Worm (Caenorhabditis elegans) whole organism, L1 larva: ENCODE data around the gene gck-4.

Experiments used
- F16B12.6 ChIP-seq: fragments of 150-350 bp; optimal IDR thresholded peaks from 2 replicates; lab custom pipeline; 2014; ENCODE audit warnings: missing biosample characterization, missing genetic modification characterization
- alr-1 ChIP-seq: fragments of 200-800 bp; sonication (Bioruptor generic); optimal IDR thresholded peaks from 2 replicates; lab custom pipeline; 2018; ENCODE audit warnings: borderline replicate concordance, mild to moderate bottlenecking, missing genetic modification characterization, missing compliant biosample characterization
- blmp-1 ChIP-seq: fragments of 150-350 bp; optimal IDR thresholded peaks from 2 replicates; lab custom pipeline; 2014; ENCODE audit warnings: missing biosample characterization, missing genetic modification characterization
- ceh-63 ChIP-seq: fragments of 200-800 bp; sonication (Bioruptor generic); optimal IDR thresholded peaks from 2 replicates; lab custom pipeline; 2018; ENCODE audit warnings: mild to moderate bottlenecking, missing genetic modification characterization, missing compliant biosample characterization
- ceh-82 ChIP-seq, 3 experiments: fragments of 150-350 bp in 1 of 3; sonication (generic microtip) in 2 of 3; optimal IDR thresholded peaks; 2 replicates each; lab custom pipeline; 2014 to 2017; ENCODE audit warnings: missing biosample characterization in 3 of 3, missing genetic modification characterization in 3 of 3
- ceh-90 ChIP-seq: sonication (generic microtip); optimal IDR thresholded peaks from 2 replicates; lab custom pipeline; 2016; ENCODE audit warnings: missing genetic modification characterization, missing compliant biosample characterization
- ces-1 ChIP-seq: fragments of 150-350 bp; optimal IDR thresholded peaks from 2 replicates; lab custom pipeline; 2014; ENCODE audit warnings: missing biosample characterization, missing genetic modification reagents, missing genetic modification characterization
- dpl-1 ChIP-seq, 3 experiments: fragments of 150-350 bp in 2 of 3; sonication (generic microtip) in 1 of 3; optimal IDR thresholded peaks; 2 replicates each; lab custom pipeline; 2014 to 2017; ENCODE audit warnings: missing biosample characterization in 3 of 3, missing genetic modification characterization in 3 of 3, missing genetic modification reagents in 3 of 3
- efl-1 ChIP-seq, 4 experiments: fragments of 150-350 bp; optimal IDR thresholded peaks in 3 of 4; peaks in 1 of 4; 1 replicate in 1 of 4; 2 replicates in 3 of 4; lab custom pipeline; 2014; ENCODE audit warnings: missing biosample characterization in 2 of 4, missing genetic modification characterization in 2 of 4, missing genetic modification reagents in 2 of 4
- egl-27 ChIP-seq, 2 experiments: fragments of 150-350 bp in 1 of 2; sonication (generic microtip); optimal IDR thresholded peaks; 3 replicates each; lab custom pipeline; 2017 to 2018; ENCODE audit warnings: missing biosample characterization in 2 of 2, missing genetic modification characterization in 2 of 2, missing genetic modification reagents in 2 of 2
- elt-2 ChIP-seq: sonication (generic microtip); optimal IDR thresholded peaks from 2 replicates; lab custom pipeline; 2016; ENCODE audit warnings: missing genetic modification characterization, mild to moderate bottlenecking, inconsistent platforms, missing compliant biosample characterization, missing genetic modification reagents
- elt-3 ChIP-seq, 6 experiments: fragments of 150-350 bp in 1 of 6; sonication (generic microtip); optimal IDR thresholded peaks; 2 replicates each; lab custom pipeline; 2017 to 2018; ENCODE audit warnings: missing biosample characterization in 6 of 6, missing genetic modification characterization in 6 of 6, inconsistent platforms in 1 of 6
- ets-5 ChIP-seq: fragments of 200-800 bp; sonication (Bioruptor generic); IDR thresholded peaks from 2 replicates; pipeline ENCODE4 v1.3.6; 2022; ENCODE audit warnings: missing genetic modification characterization, missing compliant biosample characterization
- fkh-10 ChIP-seq: sonication (generic microtip); optimal IDR thresholded peaks from 2 replicates; lab custom pipeline; 2017; ENCODE audit warnings: missing biosample characterization, missing genetic modification reagents, missing genetic modification characterization
- fkh-8 ChIP-seq: sonication (generic microtip); optimal IDR thresholded peaks from 2 replicates; lab custom pipeline; 2016; ENCODE audit warnings: mild to moderate bottlenecking, missing genetic modification characterization, missing compliant biosample characterization
- hlh-17 ChIP-seq: fragments of 200-800 bp; sonication (Bioruptor generic); optimal IDR thresholded peaks from 2 replicates; lab custom pipeline; 2018; ENCODE audit warnings: missing genetic modification characterization, mild to moderate bottlenecking, missing compliant biosample characterization, moderate library complexity, borderline replicate concordance
- hpl-2 ChIP-seq: fragments of 150-350 bp; optimal IDR thresholded peaks from 2 replicates; lab custom pipeline; 2014; ENCODE audit warnings: missing biosample characterization, missing genetic modification reagents, missing genetic modification characterization
- isw-1 ChIP-seq: fragments of 200-800 bp; sonication (Bioruptor generic); IDR thresholded peaks from 2 replicates; pipeline ENCODE4 v1.3.6; 2022; ENCODE audit warnings: missing genetic modification characterization, missing compliant biosample characterization
- jun-1 ChIP-seq: fragments of 150-350 bp; optimal IDR thresholded peaks from 2 replicates; lab custom pipeline; 2014; ENCODE audit warnings: missing biosample characterization, missing genetic modification reagents, missing genetic modification characterization
- lin-14 ChIP-seq: fragments of 200-800 bp; sonication (Bioruptor generic); optimal IDR thresholded peaks from 2 replicates; lab custom pipeline; 2018; ENCODE audit warnings: mild to moderate bottlenecking, missing genetic modification characterization, moderate library complexity, missing compliant biosample characterization
- lin-35 ChIP-seq, 2 experiments: fragments of 150-350 bp; optimal IDR thresholded peaks; 2 replicates each; lab custom pipeline; 2014; ENCODE audit warnings: missing biosample characterization in 2 of 2, missing genetic modification characterization in 2 of 2, missing genetic modification reagents in 2 of 2
- lsy-2 ChIP-seq, 2 experiments: fragments of 150-350 bp; optimal IDR thresholded peaks; 2 replicates each; lab custom pipeline; 2014; ENCODE audit warnings: missing biosample characterization in 2 of 2, missing genetic modification characterization in 2 of 2
- nhr-20 ChIP-seq: sonication (generic microtip); optimal IDR thresholded peaks from 2 replicates; lab custom pipeline; 2016; ENCODE audit warnings: mild to moderate bottlenecking, missing genetic modification characterization, missing compliant biosample characterization
- nhr-237 ChIP-seq: fragments of 150-350 bp; optimal IDR thresholded peaks from 2 replicates; lab custom pipeline; 2014; ENCODE audit warnings: missing biosample characterization, missing genetic modification characterization
- nhr-71 ChIP-seq: sonication (generic microtip); optimal IDR thresholded peaks from 2 replicates; lab custom pipeline; 2016; ENCODE audit warnings: mild to moderate bottlenecking, missing genetic modification characterization, moderate library complexity, missing compliant biosample characterization
- nhr-77 ChIP-seq: fragments of 150-350 bp; optimal IDR thresholded peaks from 2 replicates; lab custom pipeline; 2014; ENCODE audit warnings: missing biosample characterization, missing genetic modification characterization
- nhr-85 ChIP-seq: sonication (generic microtip); peaks from one replicate; lab custom pipeline; 2016; ENCODE audit warnings: missing genetic modification characterization, inconsistent platforms, missing compliant biosample characterization
- nhr-90 ChIP-seq: sonication (generic microtip); optimal IDR thresholded peaks from 2 replicates; lab custom pipeline; 2016; ENCODE audit warnings: mild to moderate bottlenecking, missing genetic modification characterization, missing compliant biosample characterization; ENCODE audit not compliant: poor library complexity
- pag-3 ChIP-seq: sonication (generic microtip); optimal IDR thresholded peaks from 2 replicates; lab custom pipeline; 2017; ENCODE audit warnings: missing genetic modification characterization, mild to moderate bottlenecking, missing compliant biosample characterization, antibody characterized with exemption, borderline replicate concordance; ENCODE audit not compliant: insufficient read depth
- pax-3 ChIP-seq: fragments of 200-800 bp; sonication (Bioruptor generic); optimal IDR thresholded peaks from 2 replicates; lab custom pipeline; 2018; ENCODE audit warnings: mild to moderate bottlenecking, missing genetic modification characterization, moderate library complexity, missing compliant biosample characterization
- pqm-1 ChIP-seq: sonication (generic microtip); optimal IDR thresholded peaks from 3 replicates; lab custom pipeline; 2017; ENCODE audit warnings: missing biosample characterization, missing genetic modification characterization
- rnt-1 ChIP-seq: sonication (generic microtip); optimal IDR thresholded peaks from 2 replicates; lab custom pipeline; 2016; ENCODE audit warnings: mild to moderate bottlenecking, missing genetic modification characterization, moderate library complexity, missing compliant biosample characterization
- snu-23 ChIP-seq: sonication (generic microtip); optimal IDR thresholded peaks from 2 replicates; lab custom pipeline; 2016; ENCODE audit warnings: missing genetic modification characterization, missing compliant biosample characterization
- swsn-7 ChIP-seq: sonication (generic microtip); optimal IDR thresholded peaks from 2 replicates; lab custom pipeline; 2016; ENCODE audit warnings: missing genetic modification characterization, missing compliant biosample characterization
- tbx-2 ChIP-seq: sonication (generic microtip); optimal IDR thresholded peaks from 2 replicates; lab custom pipeline; 2016; ENCODE audit warnings: missing genetic modification characterization, missing compliant biosample characterization
- tlp-1 ChIP-seq: fragments of 150-350 bp; optimal IDR thresholded peaks from 2 replicates; lab custom pipeline; 2014; ENCODE audit warnings: missing biosample characterization, missing genetic modification characterization
- unc-86 ChIP-seq: sonication (generic microtip); optimal IDR thresholded peaks from 2 replicates; lab custom pipeline; 2016; ENCODE audit warnings: missing genetic modification characterization, missing compliant biosample characterization
- unc-98 ChIP-seq: fragments of 200-800 bp; sonication (Bioruptor generic); IDR thresholded peaks from 2 replicates; pipeline ENCODE4 v1.3.6; 2022; ENCODE audit warnings: missing genetic modification characterization, missing compliant biosample characterization
- xbp-1 ChIP-seq: sonication (generic microtip); optimal IDR thresholded peaks from 2 replicates; lab custom pipeline; 2016; ENCODE audit warnings: missing genetic modification characterization, missing compliant biosample characterization
- zag-1 ChIP-seq: fragments of 150-350 bp; optimal IDR thresholded peaks from 2 replicates; lab custom pipeline; 2014; ENCODE audit warnings: missing biosample characterization, missing genetic modification characterization
- zip-4 ChIP-seq: fragments of 200-800 bp; sonication (Bioruptor generic); optimal IDR thresholded peaks from 2 replicates; lab custom pipeline; 2018; ENCODE audit warnings: mild to moderate bottlenecking, missing genetic modification characterization, moderate library complexity, missing compliant biosample characterization
- ztf-11 ChIP-seq, 2 experiments: sonication (generic microtip); optimal IDR thresholded peaks; 2 replicates each; lab custom pipeline; 2016 to 2017; ENCODE audit warnings: missing genetic modification characterization in 2 of 2, missing biosample characterization in 1 of 2, missing compliant biosample characterization in 1 of 2

The gck-4 gene

ce11 chrX:13669641-13670040 is 7.4 kb upstream of the gck-4 start (continued):
- peak; percentile 6 for TF ChIP-seq blmp-1 (tag; lab: Kevin White, UChicago)
- TF ChIP-seq tlp-1 (tag; lab: Kevin White, UChicago) = no peak
- peak; percentile 82 for TF ChIP-seq F16B12.6 (tag; lab: Kevin White, UChicago)
- no peak for TF ChIP-seq fkh-8 (tag; lab: Kevin White, UChicago)
- peak; percentile 29 for TF ChIP-seq nhr-90
- peak; percentile 48 to 73 (median 72) for TF ChIP-seq dpl-1 (GFP tag; optimal IDR thresholded peaks at IDR 0.05; lab: Kevin White, UChicago)
- peak; percentile 26 for TF ChIP-seq xbp-1 (tag; lab: Kevin White, UChicago)
- TF ChIP-seq ceh-82 (tag; optimal IDR thresholded peaks at IDR 0.05; lab: Kevin White, UChicago) = peak in 2 of 3 experiments; percentile 3 to 32

ce11 chrX:13670966-13671365 is 6.0 kb upstream of the gck-4 start:
- TF ChIP-seq unc-86 (tag; lab: Kevin White, UChicago) (no peak), blmp-1 (tag; lab: Kevin White, UChicago) (peak; percentile 66), alr-1 (tag; lab: Kevin White, UChicago) (no peak), swsn-7 (tag; lab: Kevin White, UChicago) (no peak), zag-1 (tag; lab: Kevin White, UChicago) (no peak), pag-3 (no peak), lin-35 (GFP tag; optimal IDR thresholded peaks at IDR 0.05; lab: Kevin White, UChicago) (no peak), rnt-1 (tag; lab: Kevin White, UChicago) (peak; percentile 34), lin-14 (GFP tag; lab: Kevin White, UChicago) (peak; percentile 30), ztf-11 (tag; optimal IDR thresholded peaks at IDR 0.05; lab: Kevin White, UChicago) (peak in 1 of 2 experiments; percentile 23), jun-1 (tag; lab: Kevin White, UChicago) (no peak), nhr-20 (tag; lab: Kevin White, UChicago) (no peak)

- TF ChIP-seq nhr-237 (tag; lab: Kevin White, UChicago) = no peak
- peak; percentile 75 for TF ChIP-seq blmp-1 (tag; lab: Kevin White, UChicago)
- TF ChIP-seq F16B12.6 (tag; lab: Kevin White, UChicago) = no peak
- TF ChIP-seq nhr-71 = peak; percentile 13
- TF ChIP-seq ceh-63 (GFP tag; lab: Kevin White, UChicago) = no peak
- no peak for TF ChIP-seq egl-27 (tag; optimal IDR thresholded peaks at IDR 0.05; lab: Kevin White, UChicago)
- TF ChIP-seq elt-3 (tag; optimal IDR thresholded peaks at IDR 0.05; lab: Kevin White, UChicago) = peak in 2 of 6 experiments; percentile 4 to 63
- TF ChIP-seq unc-98 (GFP tag; lab: Robert Waterston, UW) = no peak
- no peak for TF ChIP-seq ets-5 (GFP tag; lab: Robert Waterston, UW)
- peak; percentile 65 for TF ChIP-seq lin-14 (GFP tag; lab: Kevin White, UChicago)
- peak; percentile 26 for TF ChIP-seq nhr-90
- peak; percentile 69 for TF ChIP-seq nhr-85 (tag; lab: Kevin White, UChicago)
- TF ChIP-seq nhr-20 (tag; lab: Kevin White, UChicago) = peak; percentile 15
- TF ChIP-seq fkh-10 (GFP tag; lab: Kevin White, UChicago) = no peak
- TF ChIP-seq efl-1 (optimal IDR thresholded peaks at IDR 0.05; lab: Kevin White, UChicago) = no peak
- TF ChIP-seq efl-1 (GFP tag; optimal IDR thresholded peaks at IDR 0.05 in 1 of 2; lab: Kevin White, UChicago) = peak in 1 of 2 experiments; percentile 26
- TF ChIP-seq elt-2 (tag; lab: Kevin White, UChicago) = peak; percentile 24
- TF ChIP-seq lsy-2 (tag; optimal IDR thresholded peaks at IDR 0.05; lab: Kevin White, UChicago) = peak in 1 of 2 experiments; percentile 27
- peak; percentile 63 for TF ChIP-seq pag-3
- TF ChIP-seq snu-23 (GFP tag; lab: Kevin White, UChicago) = peak; percentile 55
- peak in 1 of 2 experiments; percentile 38 for TF ChIP-seq lin-35 (GFP tag; optimal IDR thresholded peaks at IDR 0.05; lab: Kevin White, UChicago)
Observed at ce11 chrX:13672622-13673021, 4.4 kb upstream of the gck-4 start.

ce11 chrX:13675444-13675843 is 1.5 kb upstream of the gck-4 start:
- TF ChIP-seq ets-5 (GFP tag; lab: Robert Waterston, UW) (no peak), nhr-237 (tag; lab: Kevin White, UChicago) (no peak), efl-1 (optimal IDR thresholded peaks at IDR 0.05; lab: Kevin White, UChicago) (peak in 1 of 2 experiments; percentile 20), efl-1 (GFP tag; optimal IDR thresholded peaks at IDR 0.05 in 1 of 2; lab: Kevin White, UChicago) (peak in 1 of 2 experiments; percentile 41), ceh-82 (tag; optimal IDR thresholded peaks at IDR 0.05; lab: Kevin White, UChicago) (peak in 1 of 3 experiments; percentile 30), pax-3 (no peak), elt-2 (tag; lab: Kevin White, UChicago) (no peak), nhr-77 (tag; lab: Kevin White, UChicago) (peak; percentile 34), hpl-2 (no peak), elt-3 (tag; optimal IDR thresholded peaks at IDR 0.05; lab: Kevin White, UChicago) (no peak), alr-1 (tag; lab: Kevin White, UChicago) (no peak), isw-1 (no peak), ces-1 (GFP tag; lab: Kevin White, UChicago) (no peak), lin-14 (GFP tag; lab: Kevin White, UChicago) (peak; percentile 77), pqm-1 (no peak), tbx-2 (tag; lab: Kevin White, UChicago) (no peak), ceh-90 (tag; lab: Kevin White, UChicago) (no peak), hlh-17 (GFP tag; lab: Kevin White, UChicago) (no peak), zip-4 (GFP tag; lab: Kevin White, UChicago) (no peak), fkh-8 (tag; lab: Kevin White, UChicago) (no peak)
